Fruit fly (Drosophila melanogaster) Kc167 (cell line): ENCODE results near the gene ewg.

Experiments
- Myc ChIP-seq: fragments of >200 bp; optimal IDR thresholded peaks from 2 replicates; lab custom pipeline; 2017; ENCODE audit warnings: missing external identifiers
- psq ChIP-seq: fragments of >200 bp; optimal IDR thresholded peaks from 2 replicates; lab custom pipeline; 2017; ENCODE audit warnings: missing external identifiers

DNA sequence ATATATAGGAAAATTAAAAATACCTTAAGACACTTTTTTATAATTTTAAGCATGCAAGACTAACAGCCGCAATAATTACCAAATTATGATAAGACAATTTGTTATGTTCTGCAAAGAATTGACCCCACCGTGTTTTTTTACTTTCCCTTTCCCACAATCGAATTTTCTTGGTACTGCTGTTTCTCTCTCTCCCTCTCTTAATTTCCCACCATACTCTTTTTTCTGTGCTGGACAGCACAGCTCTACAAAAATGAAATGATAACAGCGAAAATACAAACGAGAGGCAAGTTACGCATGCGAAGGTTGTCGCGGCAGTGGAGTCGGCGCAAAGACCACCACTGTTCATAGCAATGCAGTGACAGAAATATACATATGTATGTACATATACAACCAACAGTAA is 1.6 kb downstream of the ewg start:
- no peak for TF ChIP-seq psq (lab: Kevin White, UChicago)
- no peak for TF ChIP-seq Myc (lab: Kevin White, UChicago)
